Fruit fly (Drosophila melanogaster) whole organism, embryonic: ENCODE results near the gene CG15529.
A peak's percentile ranks its signal among the peaks of the same experiment; 100 is the strongest.

ENCODE experiments used
- Aef1 ChIP-seq: fragments of 200-800 bp; sonication (Bioruptor generic); IDR thresholded peaks from 3 replicates; pipeline ENCODE4 v1.3.6; 2022; ENCODE audit warnings: missing biosample characterization, missing genetic modification characterization
- Blimp-1 ChIP-seq: fragments of 200-800 bp; sonication (Bioruptor generic); optimal IDR thresholded peaks from 3 replicates; lab custom pipeline; 2018; ENCODE audit warnings: missing biosample characterization, missing genetic modification characterization, mild to moderate bottlenecking, moderate library complexity, missing genetic modification reagents
- CG10654 ChIP-seq: fragments of 200-800 bp; sonication (Bioruptor generic); optimal IDR thresholded peaks from 2 replicates; lab custom pipeline; 2016; ENCODE audit warnings: missing biosample characterization, missing genetic modification characterization
- CG1233 ChIP-seq: fragments of 200-800 bp; sonication (Bioruptor generic); optimal IDR thresholded peaks from 4 replicates; lab custom pipeline; 2018; ENCODE audit warnings: missing biosample characterization, mild to moderate bottlenecking, missing genetic modification characterization
- CG15601 ChIP-seq: fragments of 200-800 bp; sonication (Bioruptor generic); optimal IDR thresholded peaks from 3 replicates; lab custom pipeline; 2019; ENCODE audit warnings: missing biosample characterization, mild to moderate bottlenecking, missing genetic modification characterization, moderate library complexity
- CG17568 ChIP-seq: fragments of 200-800 bp; sonication (Bioruptor generic); optimal IDR thresholded peaks from 2 replicates; lab custom pipeline; 2018; ENCODE audit warnings: missing biosample characterization, mild to moderate bottlenecking, missing genetic modification characterization, moderate library complexity
- CG18262 ChIP-seq: fragments of 200-800 bp; optimal IDR thresholded peaks from 3 replicates; lab custom pipeline; 2019; ENCODE audit warnings: missing biosample characterization, mild to moderate bottlenecking, missing genetic modification characterization, moderate library complexity
- CG2202 ChIP-seq: fragments of 200-800 bp; sonication (Bioruptor generic); optimal IDR thresholded peaks from 2 replicates; lab custom pipeline; 2018; ENCODE audit warnings: missing biosample characterization, mild to moderate bottlenecking, missing genetic modification characterization
- CG3838 ChIP-seq: fragments of 200-800 bp; sonication (Bioruptor generic); optimal IDR thresholded peaks from 3 replicates; lab custom pipeline; 2016; ENCODE audit warnings: missing biosample characterization, missing genetic modification characterization
- CG4360 ChIP-seq: fragments of 200-800 bp; sonication (Bioruptor generic); IDR thresholded peaks from 2 replicates; pipeline ENCODE4 v1.3.6; 2022; ENCODE audit warnings: missing biosample characterization, missing genetic modification characterization
- CG4617 ChIP-seq: fragments of 200-800 bp; sonication (Bioruptor generic); optimal IDR thresholded peaks from 3 replicates; lab custom pipeline; 2016; ENCODE audit warnings: missing biosample characterization, missing genetic modification characterization, borderline replicate concordance
- CG5953 ChIP-seq: fragments of 200-800 bp; sonication (Bioruptor generic); IDR thresholded peaks from 2 replicates; pipeline ENCODE4 v1.3.6; 2022; ENCODE audit warnings: missing biosample characterization, missing genetic modification characterization
- CG6254 ChIP-seq: fragments of 200-800 bp; sonication (Bioruptor generic); optimal IDR thresholded peaks from 3 replicates; lab custom pipeline; 2017; ENCODE audit warnings: mild to moderate bottlenecking, missing biosample characterization, missing genetic modification reagents, missing genetic modification characterization
- CG6765 ChIP-seq: fragments of 200-800 bp; sonication (Bioruptor generic); optimal IDR thresholded peaks from 3 replicates; lab custom pipeline; 2017; ENCODE audit warnings: missing biosample characterization, mild to moderate bottlenecking, missing genetic modification characterization
- CG7786 ChIP-seq: fragments of 200-800 bp; sonication (Bioruptor generic); optimal IDR thresholded peaks from 2 replicates; lab custom pipeline; 2016; ENCODE audit warnings: missing biosample characterization, missing genetic modification characterization
- CG9437 ChIP-seq: fragments of 200-800 bp; sonication (Bioruptor generic); optimal IDR thresholded peaks from 2 replicates; lab custom pipeline; 2018; ENCODE audit warnings: missing biosample characterization, mild to moderate bottlenecking, missing genetic modification characterization
- Dfd ChIP-seq, 2 experiments: fragments of >200 bp; optimal IDR thresholded peaks; 2 replicates each; lab custom pipeline; 2017; ENCODE audit warnings: missing biosample characterization in 2 of 2, missing genetic modification characterization in 2 of 2
- Ets65A ChIP-seq: fragments of 200-800 bp; sonication (Bioruptor generic); peaks from one replicate; lab custom pipeline; 2016; ENCODE audit warnings: missing biosample characterization, missing genetic modification characterization
- H15 ChIP-seq: fragments of 200-800 bp; sonication (Bioruptor generic); IDR thresholded peaks from 3 replicates; pipeline ENCODE4 v1.3.6; 2022; ENCODE audit warnings: missing biosample characterization, missing genetic modification characterization
- HLH3B ChIP-seq: fragments of 200-800 bp; sonication (Bioruptor generic); IDR thresholded peaks from 2 replicates; pipeline ENCODE4 v1.3.6; 2022; ENCODE audit warnings: missing biosample characterization, missing genetic modification characterization
- HLH4C ChIP-seq: fragments of 200-800 bp; sonication (Bioruptor generic); IDR thresholded peaks from 3 replicates; pipeline ENCODE4 v1.3.6; 2022; ENCODE audit warnings: missing biosample characterization, missing genetic modification characterization; ENCODE audit not compliant: partially characterized antibody
- NFAT ChIP-seq: fragments of 200-800 bp; sonication (Bioruptor generic); IDR thresholded peaks from 2 replicates; pipeline ENCODE4 v1.3.6; 2022; ENCODE audit warnings: missing biosample characterization, missing genetic modification characterization
- Nf-YA ChIP-seq: fragments of 200-800 bp; sonication (Bioruptor generic); IDR thresholded peaks from 2 replicates; pipeline ENCODE4 v1.3.6; 2022; ENCODE audit warnings: missing biosample characterization, missing genetic modification characterization
- Sin3A ChIP-seq: fragments of >200 bp; optimal IDR thresholded peaks from 2 replicates; lab custom pipeline; 2018
- Six4 ChIP-seq: fragments of 200-800 bp; sonication (Bioruptor generic); optimal IDR thresholded peaks from 2 replicates; lab custom pipeline; 2016; ENCODE audit warnings: missing biosample characterization, missing genetic modification characterization
- Usf ChIP-seq: fragments of 200-800 bp; sonication (Bioruptor generic); optimal IDR thresholded peaks from 2 replicates; lab custom pipeline; 2017; ENCODE audit warnings: missing genotype, missing biosample characterization, missing genetic modification characterization
- al ChIP-seq: fragments of 200-800 bp; sonication (Bioruptor generic); IDR thresholded peaks from 2 replicates; pipeline ENCODE4 v1.3.6; 2022; ENCODE audit warnings: missing biosample characterization, missing genetic modification characterization
- ash1 ChIP-seq: fragments of 200-800 bp; sonication (Bioruptor generic); optimal IDR thresholded peaks from 2 replicates; lab custom pipeline; 2018; ENCODE audit warnings: missing biosample characterization, mild to moderate bottlenecking, missing genetic modification characterization
- bcd ChIP-seq: fragments of 200-800 bp; sonication (Bioruptor generic); optimal IDR thresholded peaks from 2 replicates; lab custom pipeline; 2017; ENCODE audit warnings: missing biosample characterization, mild to moderate bottlenecking, missing genetic modification characterization
- cato ChIP-seq: fragments of 200-800 bp; sonication (Bioruptor generic); optimal IDR thresholded peaks from 2 replicates; lab custom pipeline; 2016; ENCODE audit warnings: missing biosample characterization, missing genetic modification characterization, borderline replicate concordance
- crc ChIP-seq: fragments of 200-800 bp; sonication (Bioruptor generic); optimal IDR thresholded peaks from 2 replicates; lab custom pipeline; 2016; ENCODE audit warnings: missing biosample characterization, missing genetic modification characterization
- disco-r ChIP-seq: fragments of 200-800 bp; sonication (Bioruptor generic); optimal IDR thresholded peaks from 2 replicates; lab custom pipeline; 2016; ENCODE audit warnings: missing biosample characterization, missing genetic modification characterization
- dmrt11E ChIP-seq: fragments of 200-800 bp; sonication (Bioruptor generic); optimal IDR thresholded peaks from 3 replicates; lab custom pipeline; 2018; ENCODE audit warnings: missing biosample characterization, mild to moderate bottlenecking, missing genetic modification characterization, moderate library complexity
- exex ChIP-seq: fragments of 200-800 bp; sonication (Bioruptor generic); optimal IDR thresholded peaks from 4 replicates; lab custom pipeline; 2018; ENCODE audit warnings: missing biosample characterization, mild to moderate bottlenecking, missing genetic modification characterization, moderate library complexity
- gcm ChIP-seq: fragments of 200-800 bp; sonication (Bioruptor generic); optimal IDR thresholded peaks from 2 replicates; lab custom pipeline; 2019; ENCODE audit warnings: missing biosample characterization, mild to moderate bottlenecking, missing genetic modification characterization, moderate library complexity
- gsb ChIP-seq: fragments of 200-800 bp; sonication (Bioruptor generic); IDR thresholded peaks from 2 replicates; pipeline ENCODE4 v1.3.6; 2022; ENCODE audit warnings: missing biosample characterization, missing genetic modification characterization
- ken ChIP-seq: fragments of 200-800 bp; sonication (Bioruptor generic); IDR thresholded peaks from 3 replicates; pipeline ENCODE4 v1.3.6; 2022; ENCODE audit warnings: missing biosample characterization, missing genetic modification characterization
- lab ChIP-seq: fragments of 200-800 bp; sonication (Bioruptor generic); optimal IDR thresholded peaks from 3 replicates; lab custom pipeline; 2017; ENCODE audit warnings: missing biosample characterization, missing genetic modification characterization, mild to moderate bottlenecking, moderate library complexity, missing genetic modification reagents
- lilli ChIP-seq: fragments of 200-800 bp; sonication (Bioruptor generic); optimal IDR thresholded peaks from 3 replicates; lab custom pipeline; 2016; ENCODE audit warnings: missing biosample characterization, missing genetic modification characterization
- nau ChIP-seq: fragments of 200-800 bp; sonication (Bioruptor generic); optimal IDR thresholded peaks from 3 replicates; lab custom pipeline; 2017; ENCODE audit warnings: missing biosample characterization, mild to moderate bottlenecking, missing genetic modification characterization, missing genetic modification reagents
- nerfin-1 ChIP-seq: fragments of 200-800 bp; sonication (Bioruptor generic); optimal IDR thresholded peaks from 3 replicates; lab custom pipeline; 2019; ENCODE audit warnings: missing biosample characterization, mild to moderate bottlenecking, missing genetic modification characterization, moderate library complexity
- peb ChIP-seq: fragments of 200-800 bp; sonication (Bioruptor generic); IDR thresholded peaks from 2 replicates; pipeline ENCODE4 v1.3.6; 2022; ENCODE audit warnings: missing biosample characterization, missing genetic modification characterization
- repo ChIP-seq: fragments of 200-800 bp; sonication (Bioruptor generic); optimal IDR thresholded peaks from 2 replicates; lab custom pipeline; 2016; ENCODE audit warnings: missing biosample characterization, missing genetic modification characterization
- salm ChIP-seq: fragments of 200-800 bp; sonication (Bioruptor generic); optimal IDR thresholded peaks from 2 replicates; lab custom pipeline; 2018; ENCODE audit warnings: missing biosample characterization, mild to moderate bottlenecking, missing genetic modification characterization
- schlank ChIP-seq: fragments of 200-800 bp; sonication (Bioruptor generic); optimal IDR thresholded peaks from 2 replicates; lab custom pipeline; 2018; ENCODE audit warnings: missing biosample characterization, mild to moderate bottlenecking, missing genetic modification characterization
- sens ChIP-seq: fragments of 200-800 bp; sonication (Bioruptor generic); peaks from one replicate; lab custom pipeline; 2016; ENCODE audit warnings: missing biosample characterization, missing genetic modification characterization
- sens-2 ChIP-seq: fragments of 200-800 bp; sonication (Bioruptor generic); IDR thresholded peaks from 2 replicates; pipeline ENCODE4 v1.3.6; 2022; ENCODE audit warnings: missing biosample characterization, missing genetic modification characterization
- sim ChIP-seq: fragments of 200-800 bp; sonication (Bioruptor generic); IDR thresholded peaks from 2 replicates; pipeline ENCODE4 v1.3.6; 2022; ENCODE audit warnings: missing biosample characterization, missing genetic modification characterization
- zfh1 ChIP-seq: fragments of 200-800 bp; sonication (Bioruptor generic); IDR thresholded peaks from 3 replicates; pipeline ENCODE4 v1.3.6; 2022; ENCODE audit warnings: missing biosample characterization, missing genetic modification characterization

Gene CG15529

DNA sequence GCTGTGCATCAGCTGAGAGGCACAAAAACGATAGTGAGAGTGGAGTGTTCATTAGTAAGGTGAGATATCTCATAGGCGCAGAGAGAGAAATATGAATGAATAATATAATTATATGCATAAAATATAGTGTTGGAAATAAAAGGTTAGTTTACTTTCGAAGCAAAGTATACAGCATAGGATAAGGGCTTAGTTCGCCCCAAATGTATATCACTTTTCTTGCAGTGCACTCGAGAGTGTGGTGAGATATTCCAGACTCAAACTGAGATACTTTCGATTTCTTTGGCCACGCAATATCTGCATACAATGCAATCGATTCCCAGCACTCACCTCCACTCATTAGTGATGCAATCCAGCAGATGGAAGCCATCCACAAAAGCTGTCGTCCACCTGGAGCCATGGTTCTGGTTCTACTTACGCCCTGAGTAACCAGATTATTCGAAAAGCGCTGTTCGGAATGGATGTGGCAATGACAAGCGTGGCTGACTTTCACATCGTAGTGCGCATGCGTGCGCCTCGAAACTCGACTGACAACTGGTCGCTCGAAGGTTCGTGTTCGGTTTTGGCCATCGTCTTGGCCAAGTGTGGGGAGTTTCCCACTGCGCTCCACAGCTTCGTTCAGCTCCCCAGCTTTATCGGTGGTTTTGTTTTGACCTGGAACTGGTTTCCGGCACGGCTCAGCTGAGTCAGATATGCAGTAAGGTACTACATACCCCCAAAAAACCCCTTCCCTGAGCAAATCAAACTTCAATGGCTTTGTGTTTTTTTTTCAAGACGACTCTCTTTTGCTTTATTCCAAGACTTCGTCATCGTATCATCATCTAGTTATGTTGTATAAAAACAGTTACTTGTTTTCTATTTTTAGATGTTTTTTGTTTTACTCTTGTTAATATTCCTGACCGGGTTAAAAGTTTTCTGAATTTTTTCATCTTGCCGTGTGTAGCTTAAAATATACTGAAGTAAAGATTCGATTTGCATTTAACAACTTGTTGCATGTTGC is 19.1 kb downstream of the CG15529 start, which contains the start of gene Rsod (continued):
- TF ChIP-seq bcd (GFP tag; lab: Kevin White, UChicago) (peak; percentile 36), gsb (peak; percentile 55; the same call in 1 of the 2 replicates), Dfd (GFP tag; optimal IDR thresholded peaks at IDR 0.05; lab: Kevin White, UChicago) (no peak), exex (tag; lab: Kevin White, UChicago) (no peak), Usf (GFP tag; lab: Kevin White, UChicago) (no peak), HLH4C (GFP tag; lab: Robert Waterston, UW) (0 out of 3 replicates have a peak, but pooled peaks have one; percentile 14), NFAT (peak; percentile 66), ash1 (GFP tag; lab: Kevin White, UChicago) (no peak), CG18262 (tag; lab: Kevin White, UChicago) (peak; percentile 68), gcm (GFP tag; lab: Kevin White, UChicago) (peak; percentile 14), sim (GFP tag; lab: Robert Waterston, UW) (peak; percentile 41), Aef1 (GFP tag; lab: Robert Waterston, UW) (peak; percentile 48; the same call in 2 of the 3 replicates), Nf-YA (GFP tag; lab: Robert Waterston, UW) (peak; percentile 27; the same call in 1 of the 2 replicates), CG4617 (no peak), H15 (peak; percentile 79), Sin3A (lab: Kevin White, UChicago) (no peak), disco-r (no peak), repo (GFP tag; lab: Kevin White, UChicago) (no peak), dmrt11E (tag; lab: Kevin White, UChicago) (peak; percentile 41), ken (GFP tag; lab: Robert Waterston, UW) (peak; percentile 79), nerfin-1 (tag; lab: Kevin White, UChicago) (peak; percentile 9), Ets65A (GFP tag; lab: Kevin White, UChicago) (no peak), sens (GFP tag; lab: Kevin White, UChicago) (peak; percentile 89), peb (GFP tag; lab: Robert Waterston, UW) (peak; percentile 67), CG10654 (GFP tag; lab: Kevin White, UChicago) (peak; percentile 40), CG3838 (GFP tag; lab: Kevin White, UChicago) (no peak), CG6765 (peak; percentile 4), schlank (no peak), CG9437 (GFP tag; lab: Kevin White, UChicago) (peak; percentile 15), zfh1 (peak; percentile 83), CG5953 (GFP tag; lab: Robert Waterston, UW) (peak; percentile 47), CG6254 (GFP tag; lab: Kevin White, UChicago) (peak; percentile 45), crc (no peak), CG17568 (GFP tag; lab: Kevin White, UChicago) (peak; percentile 31), al (GFP tag; lab: Robert Waterston, UW) (peak; percentile 41), CG7786 (GFP tag; lab: Kevin White, UChicago) (no peak), nau (GFP tag; lab: Kevin White, UChicago) (no peak), Six4 (peak; percentile 23), CG4360 (peak; percentile 11; the same call in 1 of the 2 replicates), CG2202 (tag; lab: Kevin White, UChicago) (peak; percentile 10), CG1233 (GFP tag; lab: Kevin White, UChicago) (peak; percentile 21), sens-2 (GFP tag; lab: Robert Waterston, UW) (peak; percentile 66), Blimp-1 (GFP tag; lab: Kevin White, UChicago) (peak; percentile 99), HLH3B (GFP tag; lab: Robert Waterston, UW) (peak; percentile 80), CG15601 (tag; lab: Kevin White, UChicago) (peak; percentile 62), lilli (peak; percentile 32), cato (GFP tag; lab: Kevin White, UChicago) (peak; percentile 13), lab (GFP tag; lab: Kevin White, UChicago) (peak; percentile 54), salm (tag; lab: Kevin White, UChicago) (peak; percentile 37)
